Worm (Caenorhabditis elegans): ENCODE measurements around the gene gpa-13.

Gene gpa-13

ce11 chrV:12773222-12773621 is 18.5 kb upstream of the gpa-13 start, which contains the start of gene ZC455.1:
TSS of gene ZC455.1 (plus strand) at chrV:12773522.
- TF ChIP-seq lin-54 (GFP tag; optimal IDR thresholded peaks at IDR 0.05) (no peak), nhr-120 (GFP tag; IDR thresholded peaks at IDR 0.05) (no peak), B0035.1 (tag; optimal IDR thresholded peaks at IDR 0.05) (no peak), lsy-27 (tag; optimal IDR thresholded peaks at IDR 0.05; ENCODE audit: borderline replicate concordance, insufficient read depth) (no peak), snpc-1.1 (tag; optimal IDR thresholded peaks at IDR 0.05; ENCODE audit: insufficient read depth) (no peak), sptf-2 (GFP tag; optimal IDR thresholded peaks at IDR 0.05) (no peak), lir-1 (GFP tag; conservative IDR thresholded peaks at IDR 0.05) (no peak), ztf-18 (tag; optimal IDR thresholded peaks at IDR 0.05) (no peak), B0336.3 (GFP tag; IDR thresholded peaks at IDR 0.05) (no peak), lag-1 (GFP tag; IDR thresholded peaks at IDR 0.05) (no peak), madf-6 (GFP tag; IDR thresholded peaks at IDR 0.05) (no peak), ceh-79 (tag; optimal IDR thresholded peaks at IDR 0.05) (no peak), somi-1 (GFP tag; optimal IDR thresholded peaks at IDR 0.05) (no peak), chd-7 (tag; optimal IDR thresholded peaks at IDR 0.05) (no peak), F57A8.1 (GFP tag; optimal IDR thresholded peaks at IDR 0.05) (no peak), unc-130 (GFP tag; optimal IDR thresholded peaks at IDR 0.05) (no peak), sdz-38 (tag; optimal IDR thresholded peaks at IDR 0.05) (no peak), let-526 (GFP tag; IDR thresholded peaks at IDR 0.05) (no peak), hlh-26 (GFP tag; conservative IDR thresholded peaks at IDR 0.05) (no peak)

- TF ChIP-seq F52B5.7 (tag; optimal IDR thresholded peaks at IDR 0.05), result no peak
- TF ChIP-seq rec-8 (tag; optimal IDR thresholded peaks at IDR 0.05), result no peak
- TF ChIP-seq ztf-18 (tag; optimal IDR thresholded peaks at IDR 0.05), result no peak
- TF ChIP-seq mes-4 (tag; optimal IDR thresholded peaks at IDR 0.05), result no peak
- TF ChIP-seq B0019.2 (GFP tag; conservative IDR thresholded peaks at IDR 0.05), result no peak
- TF ChIP-seq ztf-3 (GFP tag; optimal IDR thresholded peaks at IDR 0.05), result no peak
- TF ChIP-seq dox-1 (GFP tag; IDR thresholded peaks at IDR 0.05), result no peak
- no peak for TF ChIP-seq somi-1 (GFP tag; optimal IDR thresholded peaks at IDR 0.05)
- TF ChIP-seq F57A8.1 (GFP tag; optimal IDR thresholded peaks at IDR 0.05), result no peak
These were observed 14.2 kb upstream of the gpa-13 start, which contains the start of gene srt-43 for ce11 chrV:12768946-12769345. TSS of gene srt-43 (plus strand) at chrV:12769246.

ce11 chrV:12763291-12763995 is 8.7 kb upstream of the gpa-13 start, which contains the start of the genes abcf-1 and scc-3:
TSS of gene abcf-1 (minus strand) at chrV:12763375.
TSS of gene scc-3 (plus strand) at chrV:12763945.
- peak; percentile 25 for TF ChIP-seq F23B12.7 (tag; optimal IDR thresholded peaks at IDR 0.05; ENCODE audit: insufficient read depth)
- no peak for TF ChIP-seq unc-62 (GFP tag; optimal IDR thresholded peaks at IDR 0.05)
- no peak for TF ChIP-seq ets-4 (GFP tag; optimal IDR thresholded peaks at IDR 0.05)
- TF ChIP-seq efl-1 (GFP tag; optimal IDR thresholded peaks at IDR 0.05), result peak; percentile 91
- TF ChIP-seq F33H1.4 (GFP tag; IDR thresholded peaks at IDR 0.05), result peak; percentile 48
- TF ChIP-seq madf-8 (GFP tag; conservative IDR thresholded peaks at IDR 0.05), result peak; percentile 60
- TF ChIP-seq cebp-1 (GFP tag; IDR thresholded peaks at IDR 0.05), result no peak
- TF ChIP-seq cebp-1 (tag; optimal IDR thresholded peaks at IDR 0.05), result peak; percentile 80
- peak; percentile 42 for TF ChIP-seq snpc-3.4 (tag; optimal IDR thresholded peaks at IDR 0.05)
- peak; percentile 61 for TF ChIP-seq ceh-91 (GFP tag; IDR thresholded peaks at IDR 0.05)
- TF ChIP-seq snpc-1.1 (tag; optimal IDR thresholded peaks at IDR 0.05; ENCODE audit: insufficient read depth), result peak; percentile 39
- peak; percentile 71 for TF ChIP-seq snpc-1.3 (tag; optimal IDR thresholded peaks at IDR 0.05; ENCODE audit: insufficient read depth)
- TF ChIP-seq lin-54 (GFP tag; optimal IDR thresholded peaks at IDR 0.05), result peak; percentile 35
- TF ChIP-seq lsl-1 (GFP tag; optimal IDR thresholded peaks at IDR 0.05), result peak; percentile 77
- TF ChIP-seq dpl-1 (GFP tag; optimal IDR thresholded peaks at IDR 0.05), result peak; percentile 51
- TF ChIP-seq rpc-1 (optimal IDR thresholded peaks at IDR 0.05), result no peak
- TF ChIP-seq rpc-1 (tag; optimal IDR thresholded peaks at IDR 0.05), result no peak
- no peak for TF ChIP-seq hmg-1.2 (GFP tag; IDR thresholded peaks at IDR 0.05)
- TF ChIP-seq madf-6 (GFP tag; IDR thresholded peaks at IDR 0.05), result peak; percentile 81; the same call in 1 of the 2 replicates
- peak; percentile 10 for TF ChIP-seq xnd-1 (tag; optimal IDR thresholded peaks at IDR 0.05)
- TF ChIP-seq tbp1 (GFP tag; optimal IDR thresholded peaks at IDR 0.05), result peak; percentile 15
- TF ChIP-seq D2030.7 (GFP tag; IDR thresholded peaks at IDR 0.05), result 0 out of 2 replicates have a peak, but pooled peaks have one; percentile 35
